Fruit fly (Drosophila melanogaster): ENCODE results near the gene Spn28Dc.

dm6 chr2L:7992654-7993053 lies 14.4 kb downstream of the Spn28Dc start:
- TF ChIP-seq Mnt (GFP tag; optimal IDR thresholded peaks at IDR 0.05) (no peak), CG7101 (tag; optimal IDR thresholded peaks at IDR 0.05) (no peak), bab1 (GFP tag; optimal IDR thresholded peaks at IDR 0.05) (no peak), CG7045 (GFP tag; optimal IDR thresholded peaks at IDR 0.05) (no peak), ovo (GFP tag; optimal IDR thresholded peaks at IDR 0.05) (no peak), toe (GFP tag; optimal IDR thresholded peaks at IDR 0.05) (no peak), pad (GFP tag; optimal IDR thresholded peaks at IDR 0.05) (no peak), CG11617 (GFP tag; optimal IDR thresholded peaks at IDR 0.05) (no peak), cic (GFP tag; optimal IDR thresholded peaks at IDR 0.05) (no peak), CG5204 (GFP tag; optimal IDR thresholded peaks at IDR 0.05) (no peak), CG14711 (tag; optimal IDR thresholded peaks at IDR 0.05) (no peak), Hr96 (GFP tag; optimal IDR thresholded peaks at IDR 0.05) (no peak), Crg-1 (GFP tag; optimal IDR thresholded peaks at IDR 0.05) (no peak), cnc (optimal IDR thresholded peaks at IDR 0.05) (no peak)

Measured in whole organism, adult.